Fruit fly (Drosophila melanogaster) whole organism, embryonic: ENCODE data around the gene eIF3h.
A peak's percentile ranks its signal among the peaks of the same experiment; 100 is the strongest.

Source experiments
- Asciz ChIP-seq: fragments of 200-800 bp; sonication (Bioruptor generic); optimal IDR thresholded peaks from 2 replicates; lab custom pipeline; 2017; ENCODE audit warnings: missing biosample characterization, mild to moderate bottlenecking, missing genetic modification characterization, missing genetic modification reagents
- BEAF-32 ChIP-seq: fragments of 200-800 bp; sonication (Bioruptor generic); optimal IDR thresholded peaks from 3 replicates; lab custom pipeline; 2017; ENCODE audit warnings: missing biosample characterization, missing genetic modification characterization, mild to moderate bottlenecking, moderate library complexity, missing genetic modification reagents
- Bgb ChIP-seq: fragments of 200-800 bp; sonication (Bioruptor generic); IDR thresholded peaks from 2 replicates; pipeline ENCODE4 v1.3.6; 2022; ENCODE audit warnings: missing biosample characterization, missing genetic modification characterization; ENCODE audit not compliant: partially characterized antibody
- CG10147 ChIP-seq: fragments of 200-800 bp; sonication (Bioruptor generic); optimal IDR thresholded peaks from 2 replicates; lab custom pipeline; 2019; ENCODE audit warnings: missing biosample characterization, mild to moderate bottlenecking, missing genetic modification characterization, moderate library complexity
- CG10274 ChIP-seq: fragments of 200-800 bp; sonication (Bioruptor generic); optimal IDR thresholded peaks from 3 replicates; lab custom pipeline; 2017; ENCODE audit warnings: missing biosample characterization, mild to moderate bottlenecking, missing genetic modification characterization
- CG10366 ChIP-seq: fragments of 200-800 bp; sonication (Bioruptor generic); IDR thresholded peaks from 2 replicates; pipeline ENCODE4 v1.3.6; 2022; ENCODE audit warnings: missing biosample characterization, missing genetic modification characterization
- CG15269 ChIP-seq: fragments of 200-800 bp; sonication (Bioruptor generic); optimal IDR thresholded peaks from 2 replicates; lab custom pipeline; 2018; ENCODE audit warnings: missing biosample characterization, mild to moderate bottlenecking, missing genetic modification characterization, moderate library complexity
- CG15479 ChIP-seq: fragments of 200-800 bp; sonication (Bioruptor generic); optimal IDR thresholded peaks from 3 replicates; lab custom pipeline; 2019; ENCODE audit warnings: missing biosample characterization, mild to moderate bottlenecking, missing genetic modification characterization, moderate library complexity
- CG17328 ChIP-seq: fragments of 200-800 bp; sonication (Bioruptor generic); IDR thresholded peaks from 2 replicates; pipeline ENCODE4 v1.3.6; 2022; ENCODE audit warnings: missing biosample characterization, missing genetic modification characterization
- CG17359 ChIP-seq: fragments of 200-800 bp; sonication (Bioruptor generic); optimal IDR thresholded peaks from 3 replicates; lab custom pipeline; 2018; ENCODE audit warnings: missing biosample characterization, mild to moderate bottlenecking, missing genetic modification characterization, moderate library complexity
- CG18764 ChIP-seq: fragments of 200-800 bp; sonication (Bioruptor generic); optimal IDR thresholded peaks from 3 replicates; lab custom pipeline; 2016; ENCODE audit warnings: missing biosample characterization, missing genetic modification characterization
- CG2129 ChIP-seq: fragments of 200-800 bp; sonication (Bioruptor generic); IDR thresholded peaks from 2 replicates; pipeline ENCODE4 v1.3.6; 2022; ENCODE audit warnings: missing biosample characterization, missing genetic modification characterization; ENCODE audit not compliant: partially characterized antibody
- CG30020 ChIP-seq: fragments of 200-800 bp; optimal IDR thresholded peaks from 2 replicates; lab custom pipeline; 2019; ENCODE audit warnings: missing biosample characterization, mild to moderate bottlenecking, missing genetic modification characterization, moderate library complexity
- CG31224 ChIP-seq: fragments of 200-800 bp; sonication (Bioruptor generic); IDR thresholded peaks from 2 replicates; pipeline ENCODE4 v1.3.6; 2022; ENCODE audit warnings: missing biosample characterization, missing genetic modification characterization
- CG3281 ChIP-seq: fragments of 200-800 bp; sonication (Bioruptor generic); optimal IDR thresholded peaks from 3 replicates; lab custom pipeline; 2017; ENCODE audit warnings: missing biosample characterization, mild to moderate bottlenecking, missing genetic modification characterization
- CG34422 ChIP-seq: fragments of 200-800 bp; sonication (Bioruptor generic); IDR thresholded peaks from 3 replicates; pipeline ENCODE4 v1.3.6; 2022; ENCODE audit warnings: missing biosample characterization, missing genetic modification characterization
- CG3838 ChIP-seq: fragments of 200-800 bp; sonication (Bioruptor generic); optimal IDR thresholded peaks from 3 replicates; lab custom pipeline; 2016; ENCODE audit warnings: missing biosample characterization, missing genetic modification characterization
- CG4730 ChIP-seq: fragments of 200-800 bp; sonication (Bioruptor generic); IDR thresholded peaks from 2 replicates; pipeline ENCODE4 v1.3.6; 2022; ENCODE audit warnings: missing biosample characterization, missing genetic modification characterization
- CG4854 ChIP-seq: fragments of 200-800 bp; sonication (Bioruptor generic); optimal IDR thresholded peaks from 2 replicates; lab custom pipeline; 2016; ENCODE audit warnings: missing biosample characterization, missing genetic modification characterization, inconsistent platforms
- CG7745 ChIP-seq: fragments of 200-800 bp; sonication (Bioruptor generic); optimal IDR thresholded peaks from 2 replicates; lab custom pipeline; 2018; ENCODE audit warnings: missing biosample characterization, mild to moderate bottlenecking, missing genetic modification characterization, moderate library complexity
- CG8359 ChIP-seq: fragments of 200-800 bp; sonication (Bioruptor generic); optimal IDR thresholded peaks from 2 replicates; lab custom pipeline; 2017; ENCODE audit warnings: missing biosample characterization, mild to moderate bottlenecking, missing genetic modification characterization, borderline replicate concordance
- CG9932 ChIP-seq: fragments of 200-800 bp; sonication (Bioruptor generic); IDR thresholded peaks from 2 replicates; pipeline ENCODE4 v1.3.6; 2022; ENCODE audit warnings: missing biosample characterization, missing genetic modification characterization
- Deaf1 ChIP-seq: fragments of 200-800 bp; optimal IDR thresholded peaks from 3 replicates; lab custom pipeline; 2019; ENCODE audit warnings: missing biosample characterization, mild to moderate bottlenecking, missing genetic modification characterization, moderate library complexity
- Dip3 ChIP-seq: fragments of 200-800 bp; sonication (Bioruptor generic); optimal IDR thresholded peaks from 3 replicates; lab custom pipeline; 2016; ENCODE audit warnings: missing biosample characterization, missing genetic modification characterization
- Lpt ChIP-seq: fragments of >200 bp; optimal IDR thresholded peaks from 2 replicates; lab custom pipeline; 2018; ENCODE audit warnings: missing biosample characterization, missing genetic modification characterization
- Myb ChIP-seq: fragments of 200-800 bp; sonication (Bioruptor generic); optimal IDR thresholded peaks from 2 replicates; lab custom pipeline; 2016; ENCODE audit warnings: missing biosample characterization, missing genetic modification characterization
- Stat92E ChIP-seq, 3 experiments: fragments of >200 bp in 2 of 3; fragments of 200-800 bp in 1 of 3; sonication (Bioruptor generic) in 1 of 3; optimal IDR thresholded peaks; 2 replicates each; lab custom pipeline; 2017 to 2019; ENCODE audit warnings: missing biosample characterization in 3 of 3, missing genetic modification characterization in 3 of 3, mild to moderate bottlenecking in 1 of 3, moderate library complexity in 1 of 3
- Trl ChIP-seq, 3 experiments: fragments of >200 bp in 2 of 3; fragments of 200-800 bp in 1 of 3; sonication (Bioruptor generic) in 1 of 3; optimal IDR thresholded peaks; 2 replicates in 1 of 3; 3 replicates in 2 of 3; lab custom pipeline; 2016 to 2017; ENCODE audit warnings: missing biosample characterization in 1 of 3, missing genetic modification characterization in 1 of 3
- ab ChIP-seq: fragments of 200-800 bp; sonication (Bioruptor generic); optimal IDR thresholded peaks from 2 replicates; lab custom pipeline; 2016; ENCODE audit warnings: missing biosample characterization, missing genetic modification characterization
- ac ChIP-seq: fragments of 200-800 bp; sonication (Bioruptor generic); optimal IDR thresholded peaks from 3 replicates; lab custom pipeline; 2017; ENCODE audit warnings: missing biosample characterization, mild to moderate bottlenecking, missing genetic modification characterization
- al ChIP-seq: fragments of 200-800 bp; sonication (Bioruptor generic); IDR thresholded peaks from 2 replicates; pipeline ENCODE4 v1.3.6; 2022; ENCODE audit warnings: missing biosample characterization, missing genetic modification characterization
- cas ChIP-seq: fragments of 200-800 bp; sonication (Bioruptor generic); IDR thresholded peaks from 2 replicates; pipeline ENCODE4 v1.3.6; 2022; ENCODE audit warnings: missing biosample characterization, missing genetic modification characterization
- chif ChIP-seq, 2 experiments: fragments of 200-800 bp; sonication (Bioruptor generic); optimal IDR thresholded peaks; 3 replicates each; lab custom pipeline; 2016; ENCODE audit warnings: missing biosample characterization in 2 of 2, missing genetic modification characterization in 2 of 2
- chn ChIP-seq: fragments of 200-800 bp; sonication (Bioruptor generic); optimal IDR thresholded peaks from 2 replicates; lab custom pipeline; 2016; ENCODE audit warnings: missing biosample characterization, missing genetic modification characterization
- ci ChIP-seq: fragments of 200-800 bp; sonication (Bioruptor generic); IDR thresholded peaks from 3 replicates; pipeline ENCODE4 v1.3.6; 2022; ENCODE audit warnings: missing biosample characterization, missing genetic modification characterization
- crc ChIP-seq: fragments of 200-800 bp; sonication (Bioruptor generic); optimal IDR thresholded peaks from 2 replicates; lab custom pipeline; 2016; ENCODE audit warnings: missing biosample characterization, missing genetic modification characterization
- dpn ChIP-seq, 2 experiments: fragments of 200-800 bp; sonication (Bioruptor generic); optimal IDR thresholded peaks; 3 replicates each; lab custom pipeline; 2016; ENCODE audit warnings: missing biosample characterization in 2 of 2, missing genetic modification characterization in 2 of 2
- gcm2 ChIP-seq: fragments of 200-800 bp; sonication (Bioruptor generic); optimal IDR thresholded peaks from 2 replicates; lab custom pipeline; 2016; ENCODE audit warnings: missing biosample characterization, missing genetic modification characterization
- gsb ChIP-seq: fragments of 200-800 bp; sonication (Bioruptor generic); IDR thresholded peaks from 2 replicates; pipeline ENCODE4 v1.3.6; 2022; ENCODE audit warnings: missing biosample characterization, missing genetic modification characterization
- jigr1 ChIP-seq: fragments of 200-800 bp; sonication (Bioruptor generic); IDR thresholded peaks from 3 replicates; pipeline ENCODE4 v1.3.6; 2022; ENCODE audit warnings: missing biosample characterization, missing genetic modification characterization
- klu ChIP-seq: fragments of 200-800 bp; sonication (Bioruptor generic); IDR thresholded peaks from 2 replicates; pipeline ENCODE4 v1.3.6; 2022; ENCODE audit warnings: missing biosample characterization, missing genetic modification characterization
- row ChIP-seq: fragments of 200-800 bp; sonication (Bioruptor generic); IDR thresholded peaks from 3 replicates; pipeline ENCODE4 v1.3.6; 2022; ENCODE audit warnings: missing biosample characterization, missing genetic modification characterization
- sens-2 ChIP-seq: fragments of 200-800 bp; sonication (Bioruptor generic); IDR thresholded peaks from 2 replicates; pipeline ENCODE4 v1.3.6; 2022; ENCODE audit warnings: missing biosample characterization, missing genetic modification characterization
- seq ChIP-seq: fragments of 200-800 bp; sonication (Bioruptor generic); IDR thresholded peaks from 2 replicates; pipeline ENCODE4 v1.3.6; 2022; ENCODE audit warnings: missing biosample characterization, missing genetic modification characterization
- sim ChIP-seq: fragments of 200-800 bp; sonication (Bioruptor generic); IDR thresholded peaks from 2 replicates; pipeline ENCODE4 v1.3.6; 2022; ENCODE audit warnings: missing biosample characterization, missing genetic modification characterization
- ssp ChIP-seq: fragments of 200-800 bp; sonication (Bioruptor generic); IDR thresholded peaks from 2 replicates; pipeline ENCODE4 v1.3.6; 2022; ENCODE audit warnings: missing biosample characterization, missing genetic modification characterization
- trh ChIP-seq: fragments of 200-800 bp; sonication (Bioruptor generic); optimal IDR thresholded peaks from 2 replicates; lab custom pipeline; 2016; ENCODE audit warnings: missing biosample characterization, missing genetic modification characterization
- tx ChIP-seq: fragments of 200-800 bp; sonication (Bioruptor generic); optimal IDR thresholded peaks from 2 replicates; lab custom pipeline; 2016; ENCODE audit warnings: missing biosample characterization, missing genetic modification characterization
- vfl ChIP-seq: fragments of 200-800 bp; sonication (Bioruptor generic); optimal IDR thresholded peaks from 2 replicates; lab custom pipeline; 2016; ENCODE audit warnings: missing biosample characterization, missing genetic modification characterization
- z ChIP-seq: fragments of 200-800 bp; sonication (Bioruptor generic); IDR thresholded peaks from 3 replicates; pipeline ENCODE4 v1.3.6; 2022; ENCODE audit warnings: missing biosample characterization, missing genetic modification characterization

The eIF3h gene

DNA sequence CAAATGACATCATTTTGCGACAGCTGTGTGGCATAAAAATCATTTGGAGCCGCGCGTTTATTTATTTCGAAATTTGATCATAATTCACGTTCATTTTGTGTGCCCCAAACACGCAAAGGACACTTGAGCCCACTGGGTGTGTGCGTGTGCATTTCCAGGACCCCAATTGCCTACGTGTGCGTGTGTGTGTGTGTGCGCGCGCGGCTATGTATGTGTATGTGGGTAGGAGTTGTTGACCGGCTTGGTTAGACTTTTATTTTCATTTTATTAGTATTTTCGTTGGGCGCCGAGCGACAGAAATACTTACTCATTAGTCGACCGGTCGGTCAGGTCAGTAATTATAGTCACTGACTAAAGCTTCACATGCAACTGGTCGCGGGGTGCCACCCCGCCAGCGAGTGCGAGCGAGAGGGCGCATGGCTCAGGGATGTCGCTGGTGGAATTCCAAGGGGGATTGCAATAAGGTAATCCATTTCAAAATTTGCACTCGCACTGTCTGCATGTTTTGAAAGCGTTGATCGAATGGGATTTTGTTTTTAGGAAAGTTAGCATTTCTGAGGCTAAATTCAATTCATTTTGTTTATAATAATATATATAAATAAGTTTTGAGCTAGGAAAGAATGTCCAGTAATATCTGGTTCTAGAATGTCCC lies 9.3 kb downstream of the eIF3h start (continued):
- TF ChIP-seq CG17359 (tag; lab: Kevin White, UChicago) (peak; percentile 46), ac (GFP tag; lab: Kevin White, UChicago) (no peak), CG4730 (GFP tag; lab: Robert Waterston, UW) (0 out of 2 replicates have a peak, but pooled peaks have one; percentile 19), Deaf1 (tag; lab: Kevin White, UChicago) (no peak), sens-2 (no peak), seq (GFP tag; lab: Robert Waterston, UW) (peak; percentile 57), al (GFP tag; lab: Robert Waterston, UW) (peak; percentile 42; the same call in 1 of the 2 replicates), row (peak; percentile 50), CG18764 (GFP tag; lab: Kevin White, UChicago) (no peak), CG17328 (GFP tag; lab: Robert Waterston, UW) (0 out of 2 replicates have a peak, but pooled peaks have one; percentile 42), ab (GFP tag; lab: Kevin White, UChicago) (no peak), Stat92E (GFP tag; optimal IDR thresholded peaks at IDR 0.05; lab: Kevin White, UChicago) (no peak), tx (GFP tag; lab: Kevin White, UChicago) (no peak), klu (no peak), z (GFP tag; lab: Robert Waterston, UW) (no peak), CG10147 (GFP tag; lab: Kevin White, UChicago) (no peak), CG15269 (tag; lab: Kevin White, UChicago) (peak; percentile 56), Myb (GFP tag; lab: Kevin White, UChicago) (no peak), cas (GFP tag; lab: Robert Waterston, UW) (no peak), CG10274 (GFP tag; lab: Kevin White, UChicago) (no peak), CG30020 (tag; lab: Kevin White, UChicago) (no peak), CG9932 (GFP tag; lab: Robert Waterston, UW) (peak; percentile 61), vfl (GFP tag; lab: Kevin White, UChicago) (no peak), chn (GFP tag; lab: Kevin White, UChicago) (peak; percentile 26), Bgb (no peak), CG8359 (GFP tag; lab: Kevin White, UChicago) (no peak), Asciz (GFP tag; lab: Kevin White, UChicago) (peak; percentile 2), CG7745 (no peak), dpn (GFP tag; optimal IDR thresholded peaks at IDR 0.05; lab: Kevin White, UChicago) (peak in 1 of 2 experiments; percentile 62), Lpt (no peak), jigr1 (GFP tag; lab: Robert Waterston, UW) (no peak), Dip3 (GFP tag; lab: Kevin White, UChicago) (peak; percentile 11), CG2129 (GFP tag; lab: Robert Waterston, UW) (no peak)

DNA sequence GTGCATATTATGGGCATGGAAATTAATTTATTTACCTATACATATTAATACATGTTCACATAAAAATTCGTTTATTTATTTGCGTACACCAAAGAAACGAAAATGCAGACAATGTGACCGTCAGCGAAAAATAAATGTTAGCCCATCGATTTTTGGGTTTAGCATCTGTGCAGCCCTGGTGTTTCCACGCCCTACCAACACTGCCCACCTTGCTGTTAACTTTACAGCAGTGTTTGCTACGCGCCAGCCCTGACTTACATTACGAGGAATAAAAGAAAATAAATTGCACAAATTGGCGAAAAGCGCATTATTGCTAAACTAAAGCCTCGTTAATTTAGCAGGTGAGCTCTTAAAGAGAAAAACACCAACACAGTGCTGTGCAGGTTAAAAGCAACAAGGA lies 9.9 kb downstream of the eIF3h start, which contains the start of the genes CG33995, CG44000 and CG44001:
CG33995 (plus strand) TSS at position 228 of the 400 bp plus-strand sequence.
CG44000 (plus strand) TSS at position 228 of the 400 bp plus-strand sequence.
CG44001 (plus strand) TSS at position 228 of the 400 bp plus-strand sequence.
- TF ChIP-seq CG15479, result peak; percentile 91
- TF ChIP-seq gcm2, result peak; percentile 38
- peak; percentile 32 for TF ChIP-seq CG10366 (GFP tag; lab: Robert Waterston, UW)
- TF ChIP-seq trh, result no peak
- peak; percentile 46 for TF ChIP-seq Bgb
- peak in 1 of 2 experiments; percentile 27 for TF ChIP-seq chif (GFP tag; optimal IDR thresholded peaks at IDR 0.05; lab: Kevin White, UChicago)
- no peak for TF ChIP-seq crc (GFP tag; lab: Kevin White, UChicago)
- no peak for TF ChIP-seq sim (GFP tag; lab: Robert Waterston, UW)
- TF ChIP-seq gsb (GFP tag; lab: Robert Waterston, UW), result no peak
- TF ChIP-seq CG3281 (GFP tag; lab: Kevin White, UChicago), result peak; percentile 69
- no peak for TF ChIP-seq CG3838 (GFP tag; lab: Kevin White, UChicago)
- TF ChIP-seq ssp (GFP tag; lab: Robert Waterston, UW), result peak; percentile 17; the same call in 1 of the 2 replicates
- no peak for TF ChIP-seq CG31224
- no peak for TF ChIP-seq Trl (optimal IDR thresholded peaks at IDR 0.05; lab: Kevin White, UChicago)
- peak; percentile 44 for TF ChIP-seq Trl (GFP tag; optimal IDR thresholded peaks at IDR 0.05; lab: Kevin White, UChicago)
- peak; percentile 66; the same call in 2 of the 3 replicates for TF ChIP-seq CG34422 (GFP tag; lab: Robert Waterston, UW)
- TF ChIP-seq BEAF-32, result peak; percentile 50
- TF ChIP-seq CG4854, result peak; percentile 55
- TF ChIP-seq ci (GFP tag; lab: Robert Waterston, UW), result peak; percentile 70
